Worm (Caenorhabditis elegans) whole organism, midembryonic: ENCODE measurements around the gene oac-37.

Experiments used
- T22C8.4 ChIP-seq: fragments of 200-800 bp; sonication (Bioruptor generic); IDR thresholded peaks from 2 replicates; pipeline ENCODE4 v1.3.6; 2022; ENCODE audit warnings: missing genetic modification characterization, missing compliant biosample characterization
- cog-1 ChIP-seq: sonication (generic microtip); optimal IDR thresholded peaks from 2 replicates; lab custom pipeline; 2016; ENCODE audit warnings: missing genetic modification characterization, missing compliant biosample characterization
- flt-1 ChIP-seq: fragments of 200-800 bp; sonication (Bioruptor generic); IDR thresholded peaks from 2 replicates; pipeline ENCODE4 v1.3.6; 2022; ENCODE audit warnings: missing genetic modification characterization, missing compliant biosample characterization
- klf-2 ChIP-seq: fragments of 200-800 bp; sonication (Bioruptor generic); conservative IDR thresholded peaks from 2 replicates; pipeline ENCODE4 v1.3.6; 2022; ENCODE audit warnings: missing genetic modification reagents, missing genetic modification characterization, missing compliant biosample characterization
- med-1 ChIP-seq: sonication (generic microtip); optimal IDR thresholded peaks from 2 replicates; lab custom pipeline; 2017; ENCODE audit warnings: missing genetic modification characterization, mild to moderate bottlenecking, missing compliant biosample characterization, antibody characterized with exemption, missing genetic modification reagents; ENCODE audit not compliant: insufficient read depth
- ref-1 ChIP-seq: fragments of 200-800 bp; sonication (Bioruptor generic); conservative IDR thresholded peaks from 2 replicates; pipeline ENCODE4 v1.3.6; 2022; ENCODE audit warnings: missing genetic modification reagents, missing genetic modification characterization, missing compliant biosample characterization
- tab-1 ChIP-seq: fragments of 200-800 bp; sonication (Bioruptor generic); IDR thresholded peaks from 2 replicates; pipeline ENCODE4 v1.3.6; 2022; ENCODE audit warnings: missing genetic modification characterization, missing compliant biosample characterization
- ztf-23 ChIP-seq: fragments of 200-800 bp; sonication (Bioruptor generic); IDR thresholded peaks from 2 replicates; pipeline ENCODE4 v1.3.6; 2022; ENCODE audit warnings: missing genetic modification reagents, missing genetic modification characterization, missing compliant biosample characterization
- ztf-29 ChIP-seq: fragments of 200-800 bp; sonication (Bioruptor generic); IDR thresholded peaks from 2 replicates; pipeline ENCODE4 v1.3.6; 2022; ENCODE audit warnings: missing genetic modification reagents, missing genetic modification characterization, missing compliant biosample characterization

Gene oac-37

ce11 chrIV:14115556-14115955 is 30.1 kb upstream of the oac-37 start:
- TF ChIP-seq tab-1 (no peak), ztf-23 (GFP tag; lab: Robert Waterston, UW) (no peak), klf-2 (no peak)

- TF ChIP-seq ztf-29 (no peak), ztf-23 (GFP tag; lab: Robert Waterston, UW) (no peak), klf-2 (no peak), flt-1 (GFP tag; lab: Robert Waterston, UW) (no peak), tab-1 (no peak), ref-1 (no peak), T22C8.4 (GFP tag; lab: Robert Waterston, UW) (no peak), cog-1 (tag; lab: Kevin White, UChicago) (no peak)
Measured at ce11 chrIV:14119327-14119726, 26.4 kb upstream of the oac-37 start.

ce11 chrIV:14123956-14124355 is 21.7 kb upstream of the oac-37 start, which contains the start of gene nkcc-1:
TSS of gene nkcc-1 (minus strand) at chrIV:14124056.
- no peak for TF ChIP-seq ztf-23 (GFP tag; lab: Robert Waterston, UW)
- TF ChIP-seq klf-2: no peak
- TF ChIP-seq cog-1 (tag; lab: Kevin White, UChicago): no peak
- TF ChIP-seq med-1 (GFP tag; lab: Kevin White, UChicago): no peak
- no peak for TF ChIP-seq T22C8.4 (GFP tag; lab: Robert Waterston, UW)
- no peak for TF ChIP-seq flt-1 (GFP tag; lab: Robert Waterston, UW)
- TF ChIP-seq tab-1: no peak
- no peak for TF ChIP-seq ref-1
- TF ChIP-seq ztf-29: no peak

- TF ChIP-seq med-1 (GFP tag; lab: Kevin White, UChicago) (no peak), klf-2 (no peak), flt-1 (GFP tag; lab: Robert Waterston, UW) (no peak), ztf-29 (no peak; the same call in 1 of the 2 replicates), cog-1 (tag; lab: Kevin White, UChicago) (no peak), ztf-23 (GFP tag; lab: Robert Waterston, UW) (no peak), ref-1 (no peak), T22C8.4 (GFP tag; lab: Robert Waterston, UW) (no peak), tab-1 (no peak)
Measured at ce11 chrIV:14127805-14128610, 17.7 kb upstream of the oac-37 start, which contains the start of gene H12I19.115. TSS of gene H12I19.115 (minus strand) at chrIV:14127855.

- TF ChIP-seq med-1 (GFP tag; lab: Kevin White, UChicago) (no peak), flt-1 (GFP tag; lab: Robert Waterston, UW) (no peak), ztf-23 (GFP tag; lab: Robert Waterston, UW) (no peak), klf-2 (no peak), T22C8.4 (GFP tag; lab: Robert Waterston, UW) (no peak), ztf-29 (no peak), ref-1 (no peak), cog-1 (tag; lab: Kevin White, UChicago) (no peak), tab-1 (no peak)
Measured at ce11 chrIV:14129091-14129490, 16.6 kb upstream of the oac-37 start, which contains the start of gene srz-42. TSS of gene srz-42 (plus strand) at chrIV:14129391.

ce11 chrIV:14131770-14132169 is 13.9 kb upstream of the oac-37 start, which contains the start of gene srz-59:
TSS of gene srz-59 (plus strand) at chrIV:14132070.
- TF ChIP-seq T22C8.4 (GFP tag; lab: Robert Waterston, UW) (no peak), ztf-23 (GFP tag; lab: Robert Waterston, UW) (no peak), cog-1 (tag; lab: Kevin White, UChicago) (no peak), flt-1 (GFP tag; lab: Robert Waterston, UW) (no peak), klf-2 (no peak), tab-1 (no peak), ztf-29 (no peak), ref-1 (no peak), med-1 (GFP tag; lab: Kevin White, UChicago) (no peak)

- TF ChIP-seq ztf-23 (GFP tag; lab: Robert Waterston, UW) (no peak), ztf-29 (no peak), T22C8.4 (GFP tag; lab: Robert Waterston, UW) (no peak), cog-1 (tag; lab: Kevin White, UChicago) (no peak), klf-2 (no peak), med-1 (GFP tag; lab: Kevin White, UChicago) (no peak), flt-1 (GFP tag; lab: Robert Waterston, UW) (no peak), ref-1 (no peak), tab-1 (no peak)
Measured at ce11 chrIV:14133400-14133799, 12.3 kb upstream of the oac-37 start.

- TF ChIP-seq med-1 (GFP tag; lab: Kevin White, UChicago) (no peak), tab-1 (no peak), ref-1 (no peak), ztf-23 (GFP tag; lab: Robert Waterston, UW) (no peak), cog-1 (tag; lab: Kevin White, UChicago) (no peak), ztf-29 (no peak), flt-1 (GFP tag; lab: Robert Waterston, UW) (no peak), klf-2 (no peak), T22C8.4 (GFP tag; lab: Robert Waterston, UW) (no peak)
Measured at ce11 chrIV:14137063-14137462, 8.6 kb upstream of the oac-37 start, which contains the start of gene srz-31. TSS of gene srz-31 (plus strand) at chrIV:14137363.

- TF ChIP-seq cog-1 (tag; lab: Kevin White, UChicago): no peak
- TF ChIP-seq ref-1: no peak
- TF ChIP-seq T22C8.4 (GFP tag; lab: Robert Waterston, UW): no peak
- TF ChIP-seq med-1 (GFP tag; lab: Kevin White, UChicago): no peak
- TF ChIP-seq flt-1 (GFP tag; lab: Robert Waterston, UW): no peak
- TF ChIP-seq klf-2: no peak
- TF ChIP-seq tab-1: no peak
- no peak for TF ChIP-seq ztf-23 (GFP tag; lab: Robert Waterston, UW)
- TF ChIP-seq ztf-29: no peak
Measured at ce11 chrIV:14143042-14143441, 2.7 kb upstream of the oac-37 start.

ce11 chrIV:14153261-14153660 is 7.6 kb downstream of the oac-37 start, which contains the start of gene oac-38:
TSS of gene oac-38 (minus strand) at chrIV:14153361.
- no peak for TF ChIP-seq T22C8.4 (GFP tag; lab: Robert Waterston, UW)
- TF ChIP-seq klf-2: no peak
- no peak for TF ChIP-seq ztf-29
- no peak for TF ChIP-seq cog-1 (tag; lab: Kevin White, UChicago)
- TF ChIP-seq flt-1 (GFP tag; lab: Robert Waterston, UW): no peak
- no peak for TF ChIP-seq ref-1
- TF ChIP-seq med-1 (GFP tag; lab: Kevin White, UChicago): no peak
- TF ChIP-seq tab-1: no peak
- no peak for TF ChIP-seq ztf-23 (GFP tag; lab: Robert Waterston, UW)
